Fruit fly (Drosophila melanogaster) whole organism, embryonic: ENCODE results near the gene edin.

Source experiments
- Asciz ChIP-seq: fragments of 200-800 bp; sonication (Bioruptor generic); optimal IDR thresholded peaks from 2 replicates; lab custom pipeline; 2017; ENCODE audit warnings: missing biosample characterization, mild to moderate bottlenecking, missing genetic modification characterization, missing genetic modification reagents
- B-H1 ChIP-seq: fragments of 200-800 bp; sonication (Bioruptor generic); IDR thresholded peaks from 3 replicates; pipeline ENCODE4 v1.3.6; 2022; ENCODE audit warnings: missing biosample characterization, missing genetic modification characterization
- Bgb ChIP-seq: fragments of 200-800 bp; sonication (Bioruptor generic); IDR thresholded peaks from 2 replicates; pipeline ENCODE4 v1.3.6; 2022; ENCODE audit warnings: missing biosample characterization, missing genetic modification characterization; ENCODE audit not compliant: partially characterized antibody
- CG10462 ChIP-seq: fragments of 200-800 bp; sonication (Bioruptor generic); optimal IDR thresholded peaks from 2 replicates; lab custom pipeline; 2016; ENCODE audit warnings: missing biosample characterization, missing genetic modification characterization
- CG11247 ChIP-seq: fragments of 200-800 bp; sonication (Bioruptor generic); IDR thresholded peaks from 2 replicates; pipeline ENCODE4 v1.3.6; 2022; ENCODE audit warnings: missing biosample characterization, missing genetic modification characterization
- CG11695 ChIP-seq: fragments of 200-800 bp; sonication (Bioruptor generic); IDR thresholded peaks from 3 replicates; pipeline ENCODE4 v1.3.6; 2022; ENCODE audit warnings: missing biosample characterization, missing genetic modification characterization
- CG12391 ChIP-seq: fragments of 200-800 bp; sonication (Bioruptor generic); optimal IDR thresholded peaks from 3 replicates; lab custom pipeline; 2018; ENCODE audit warnings: missing biosample characterization, mild to moderate bottlenecking, missing genetic modification characterization, moderate library complexity
- CG12744 ChIP-seq: fragments of 200-800 bp; sonication (Bioruptor generic); optimal IDR thresholded peaks from 2 replicates; lab custom pipeline; 2016; ENCODE audit warnings: missing biosample characterization, missing genetic modification characterization
- CG13424 ChIP-seq: fragments of 200-800 bp; sonication (Bioruptor generic); optimal IDR thresholded peaks from 2 replicates; lab custom pipeline; 2019; ENCODE audit warnings: missing biosample characterization, mild to moderate bottlenecking, missing genetic modification characterization, moderate library complexity
- CG14050 ChIP-seq: fragments of 200-800 bp; sonication (Bioruptor generic); IDR thresholded peaks from 3 replicates; pipeline ENCODE4 v1.3.6; 2022; ENCODE audit warnings: missing biosample characterization, missing genetic modification characterization
- CG15479 ChIP-seq: fragments of 200-800 bp; sonication (Bioruptor generic); optimal IDR thresholded peaks from 3 replicates; lab custom pipeline; 2019; ENCODE audit warnings: missing biosample characterization, mild to moderate bottlenecking, missing genetic modification characterization, moderate library complexity
- CG17385 ChIP-seq: fragments of 200-800 bp; sonication (Bioruptor generic); optimal IDR thresholded peaks from 3 replicates; lab custom pipeline; 2018; ENCODE audit warnings: missing biosample characterization, mild to moderate bottlenecking, missing genetic modification characterization
- CG17802 ChIP-seq: fragments of 200-800 bp; sonication (Bioruptor generic); optimal IDR thresholded peaks from 2 replicates; lab custom pipeline; 2018; ENCODE audit warnings: missing biosample characterization, mild to moderate bottlenecking, missing genetic modification characterization, moderate library complexity
- CG17829 ChIP-seq: fragments of 200-800 bp; optimal IDR thresholded peaks from 2 replicates; lab custom pipeline; 2019; ENCODE audit warnings: missing biosample characterization, mild to moderate bottlenecking, missing genetic modification characterization, moderate library complexity
- CG4328 ChIP-seq: fragments of 200-800 bp; sonication (Bioruptor generic); optimal IDR thresholded peaks from 3 replicates; lab custom pipeline; 2017; ENCODE audit warnings: missing biosample characterization, missing genetic modification reagents, missing genetic modification characterization
- CG7556 ChIP-seq: fragments of 200-800 bp; sonication (Bioruptor generic); optimal IDR thresholded peaks from 2 replicates; lab custom pipeline; 2017; ENCODE audit warnings: missing biosample characterization, mild to moderate bottlenecking, missing genetic modification characterization
- CG8281 ChIP-seq: fragments of 200-800 bp; sonication (Bioruptor generic); optimal IDR thresholded peaks from 2 replicates; lab custom pipeline; 2018; ENCODE audit warnings: missing biosample characterization, mild to moderate bottlenecking, missing genetic modification characterization, moderate library complexity
- CG8290 ChIP-seq, 3 experiments: fragments of 200-800 bp; sonication (Bioruptor generic); optimal IDR thresholded peaks; 2 replicates each; lab custom pipeline; 2016 to 2019; ENCODE audit warnings: missing biosample characterization in 3 of 3, missing genetic modification characterization in 3 of 3, mild to moderate bottlenecking in 2 of 3, moderate library complexity in 1 of 3
- CG8924 ChIP-seq: fragments of 200-800 bp; optimal IDR thresholded peaks from 3 replicates; lab custom pipeline; 2019; ENCODE audit warnings: missing biosample characterization, mild to moderate bottlenecking, missing genetic modification characterization, moderate library complexity
- CG9817 ChIP-seq: fragments of 200-800 bp; sonication (Bioruptor generic); optimal IDR thresholded peaks from 2 replicates; lab custom pipeline; 2018; ENCODE audit warnings: missing biosample characterization, mild to moderate bottlenecking, missing genetic modification characterization, moderate library complexity
- CG9876 ChIP-seq: fragments of 200-800 bp; sonication (Bioruptor generic); optimal IDR thresholded peaks from 2 replicates; lab custom pipeline; 2016; ENCODE audit warnings: missing biosample characterization, missing genetic modification characterization
- CHES-1-like ChIP-seq: fragments of 200-800 bp; sonication (Bioruptor generic); optimal IDR thresholded peaks from 2 replicates; lab custom pipeline; 2016; ENCODE audit warnings: missing biosample characterization, missing genetic modification characterization
- CoRest ChIP-seq: fragments of 200-800 bp; sonication (Bioruptor generic); optimal IDR thresholded peaks from 3 replicates; lab custom pipeline; 2018; ENCODE audit warnings: missing biosample characterization, mild to moderate bottlenecking, missing genetic modification characterization, moderate library complexity
- D19B ChIP-seq: fragments of 200-800 bp; sonication (Bioruptor generic); optimal IDR thresholded peaks from 2 replicates; lab custom pipeline; 2017; ENCODE audit warnings: missing biosample characterization, mild to moderate bottlenecking, missing genetic modification characterization
- Dbx ChIP-seq: fragments of 200-800 bp; sonication (Bioruptor generic); IDR thresholded peaks from 3 replicates; pipeline ENCODE4 v1.3.6; 2022; ENCODE audit warnings: missing biosample characterization, missing genetic modification characterization
- Dek ChIP-seq: fragments of 200-800 bp; sonication (Bioruptor generic); optimal IDR thresholded peaks from 3 replicates; lab custom pipeline; 2019; ENCODE audit warnings: missing biosample characterization, mild to moderate bottlenecking, missing genetic modification characterization, moderate library complexity
- HHEX ChIP-seq: fragments of 200-800 bp; sonication (Bioruptor generic); optimal IDR thresholded peaks from 3 replicates; lab custom pipeline; 2017; ENCODE audit warnings: missing biosample characterization, mild to moderate bottlenecking, missing genetic modification characterization, missing genetic modification reagents
- HLH3B ChIP-seq: fragments of 200-800 bp; sonication (Bioruptor generic); IDR thresholded peaks from 2 replicates; pipeline ENCODE4 v1.3.6; 2022; ENCODE audit warnings: missing biosample characterization, missing genetic modification characterization
- Hmx ChIP-seq: fragments of 200-800 bp; sonication (Bioruptor generic); optimal IDR thresholded peaks from 2 replicates; lab custom pipeline; 2016; ENCODE audit warnings: missing biosample characterization, missing genetic modification characterization
- Hr51 ChIP-seq, 2 experiments: fragments of 200-800 bp; sonication (Bioruptor generic); optimal IDR thresholded peaks; 2 replicates in 1 of 2; 3 replicates in 1 of 2; lab custom pipeline; 2016 to 2018; ENCODE audit warnings: missing biosample characterization in 2 of 2, missing genetic modification characterization in 2 of 2, mild to moderate bottlenecking in 1 of 2, moderate library complexity in 1 of 2
- Lpt ChIP-seq: fragments of >200 bp; optimal IDR thresholded peaks from 2 replicates; lab custom pipeline; 2018; ENCODE audit warnings: missing biosample characterization, missing genetic modification characterization
- MBD-R2 ChIP-seq: fragments of 200-800 bp; sonication (Bioruptor generic); IDR thresholded peaks from 2 replicates; pipeline ENCODE4 v1.3.6; 2022; ENCODE audit warnings: missing biosample characterization, missing genetic modification characterization
- Nf-YB ChIP-seq: fragments of 200-800 bp; sonication (Bioruptor generic); optimal IDR thresholded peaks from 3 replicates; lab custom pipeline; 2019; ENCODE audit warnings: missing biosample characterization, mild to moderate bottlenecking, missing genetic modification characterization, moderate library complexity
- Nf-YC ChIP-seq: fragments of 200-800 bp; optimal IDR thresholded peaks from 3 replicates; lab custom pipeline; 2019; ENCODE audit warnings: missing biosample characterization, mild to moderate bottlenecking, missing genetic modification characterization, moderate library complexity
- Oaz ChIP-seq: fragments of 200-800 bp; sonication (Bioruptor generic); IDR thresholded peaks from 2 replicates; pipeline ENCODE4 v1.3.6; 2022; ENCODE audit warnings: missing biosample characterization, missing genetic modification characterization
- Ptx1 ChIP-seq: fragments of 200-800 bp; sonication (Bioruptor generic); IDR thresholded peaks from 2 replicates; pipeline ENCODE4 v1.3.6; 2022; ENCODE audit warnings: missing biosample characterization, missing genetic modification characterization
- Rfx ChIP-seq: fragments of 200-800 bp; sonication (Bioruptor generic); IDR thresholded peaks from 2 replicates; pipeline ENCODE4 v1.3.6; 2022; ENCODE audit warnings: missing biosample characterization, missing genetic modification characterization
- cas ChIP-seq: fragments of 200-800 bp; sonication (Bioruptor generic); IDR thresholded peaks from 2 replicates; pipeline ENCODE4 v1.3.6; 2022; ENCODE audit warnings: missing biosample characterization, missing genetic modification characterization
- dimm ChIP-seq: fragments of 200-800 bp; sonication (Bioruptor generic); IDR thresholded peaks from 2 replicates; pipeline ENCODE4 v1.3.6; 2022; ENCODE audit warnings: missing biosample characterization, missing genetic modification characterization
- gcm ChIP-seq: fragments of 200-800 bp; sonication (Bioruptor generic); optimal IDR thresholded peaks from 2 replicates; lab custom pipeline; 2019; ENCODE audit warnings: missing biosample characterization, mild to moderate bottlenecking, missing genetic modification characterization, moderate library complexity
- hkb ChIP-seq, 2 experiments: fragments of 200-800 bp in 1 of 2; fragments of >200 bp in 1 of 2; sonication (Bioruptor generic) in 1 of 2; IDR thresholded peaks in 1 of 2; optimal IDR thresholded peaks in 1 of 2; 2 replicates each; pipeline versions ENCODE4 v1.3.6 to Lab custom; 2017 to 2022; ENCODE audit warnings: missing biosample characterization in 1 of 2, missing genetic modification characterization in 1 of 2
- lbe ChIP-seq: fragments of 200-800 bp; sonication (Bioruptor generic); optimal IDR thresholded peaks from 2 replicates; lab custom pipeline; 2016; ENCODE audit warnings: missing biosample characterization, mild to moderate bottlenecking, missing genetic modification characterization
- maf-S ChIP-seq: fragments of 200-800 bp; sonication (Bioruptor generic); optimal IDR thresholded peaks from 2 replicates; lab custom pipeline; 2016; ENCODE audit warnings: missing biosample characterization, missing genetic modification characterization
- nerfin-2 ChIP-seq: fragments of 200-800 bp; sonication (Bioruptor generic); IDR thresholded peaks from 2 replicates; pipeline ENCODE4 v1.3.6; 2022; ENCODE audit warnings: missing biosample characterization, missing genetic modification characterization; ENCODE audit not compliant: partially characterized antibody
- nmo ChIP-seq: fragments of 200-800 bp; sonication (Bioruptor generic); optimal IDR thresholded peaks from 2 replicates; lab custom pipeline; 2018; ENCODE audit warnings: missing biosample characterization, mild to moderate bottlenecking, missing genetic modification characterization, moderate library complexity
- prd ChIP-seq, 3 experiments: fragments of >200 bp in 2 of 3; fragments of 200-800 bp in 1 of 3; sonication (Bioruptor generic) in 1 of 3; optimal IDR thresholded peaks in 2 of 3; IDR thresholded peaks in 1 of 3; 2 replicates in 2 of 3; 3 replicates in 1 of 3; pipeline versions ENCODE4 v1.3.6 to Lab custom; 2017 to 2022; ENCODE audit warnings: missing biosample characterization in 1 of 3, missing genetic modification characterization in 1 of 3
- pros ChIP-seq: fragments of 200-800 bp; sonication (Bioruptor generic); optimal IDR thresholded peaks from 3 replicates; lab custom pipeline; 2019; ENCODE audit warnings: missing biosample characterization, mild to moderate bottlenecking, missing genetic modification characterization, moderate library complexity
- slbo ChIP-seq: fragments of 200-800 bp; sonication (Bioruptor generic); IDR thresholded peaks from 2 replicates; pipeline ENCODE4 v1.3.6; 2022; ENCODE audit warnings: missing biosample characterization, missing genetic modification characterization
- yki ChIP-seq: fragments of >200 bp; optimal IDR thresholded peaks from 3 replicates; lab custom pipeline; 2018

The edin gene

dm6 chr3L:17447881-17448280, 46.8 kb upstream of the edin start (continued):
- TF ChIP-seq Dbx (no peak), lbe (GFP tag; lab: Kevin White, UChicago) (no peak), D19B (no peak), Dek (peak; percentile 19), CG17385 (peak; percentile 19), hkb (optimal IDR thresholded peaks at IDR 0.05; lab: Kevin White, UChicago) (no peak), hkb (GFP tag; IDR thresholded peaks at IDR 0.05; lab: Robert Waterston, UW) (peak; percentile 26; the same call in 1 of the 2 replicates), CG4328 (GFP tag; lab: Kevin White, UChicago) (peak; percentile 15), HHEX (GFP tag; lab: Kevin White, UChicago) (peak; percentile 14), gcm (no peak), CoRest (tag; lab: Kevin White, UChicago) (peak; percentile 38), Lpt (GFP tag; lab: Kevin White, UChicago) (no peak), Rfx (GFP tag; lab: Robert Waterston, UW) (0 out of 2 replicates have a peak, but pooled peaks have one; percentile 17), Oaz (no peak), Hr51 (GFP tag; optimal IDR thresholded peaks at IDR 0.05; lab: Kevin White, UChicago) (peak in 1 of 2 experiments; percentile 25), CG9817 (no peak), Asciz (no peak), B-H1 (no peak), CG11247 (GFP tag; lab: Robert Waterston, UW) (no peak), CG10462 (GFP tag; lab: Kevin White, UChicago) (no peak), nerfin-2 (no peak), Bgb (no peak), CG14050 (GFP tag; lab: Robert Waterston, UW) (no peak), Nf-YB (no peak), Nf-YC (tag; lab: Kevin White, UChicago) (peak; percentile 6), maf-S (GFP tag; lab: Kevin White, UChicago) (no peak), CG8281 (tag; lab: Kevin White, UChicago) (no peak), CG8290 (GFP tag; optimal IDR thresholded peaks at IDR 0.05; lab: Kevin White, UChicago) (no peak), CG8290 (tag; optimal IDR thresholded peaks at IDR 0.05; lab: Kevin White, UChicago) (no peak), Ptx1 (GFP tag; lab: Robert Waterston, UW) (peak; percentile 47; the same call in 1 of the 2 replicates), Hmx (GFP tag; lab: Kevin White, UChicago) (no peak), pros (GFP tag; lab: Kevin White, UChicago) (peak; percentile 34), slbo (GFP tag; lab: Robert Waterston, UW) (peak; percentile 52), CG12744 (GFP tag; lab: Kevin White, UChicago) (no peak), CG13424 (tag; lab: Kevin White, UChicago) (peak; percentile 44), yki (lab: Kevin White, UChicago) (no peak), CG15479 (GFP tag; lab: Kevin White, UChicago) (no peak), CG17829 (tag; lab: Kevin White, UChicago) (peak; percentile 17), cas (GFP tag; lab: Robert Waterston, UW) (no peak), HLH3B (GFP tag; lab: Robert Waterston, UW) (0 out of 2 replicates have a peak, but pooled peaks have one; percentile 19), CHES-1-like (GFP tag; lab: Kevin White, UChicago) (no peak), MBD-R2 (GFP tag; lab: Robert Waterston, UW) (no peak), prd (optimal IDR thresholded peaks at IDR 0.05; lab: Kevin White, UChicago) (no peak), prd (GFP tag; IDR thresholded peaks at IDR 0.05; lab: Robert Waterston, UW) (0 out of 3 replicates have a peak, but pooled peaks have one; percentile 36), CG7556 (GFP tag; lab: Kevin White, UChicago) (peak; percentile 78), CG8924 (tag; lab: Kevin White, UChicago) (peak; percentile 36), CG12391 (tag; lab: Kevin White, UChicago) (peak; percentile 34), nmo (GFP tag; lab: Kevin White, UChicago) (peak; percentile 19), CG11695 (GFP tag; lab: Robert Waterston, UW) (peak; percentile 47; the same call in 1 of the 3 replicates), CG9876 (no peak), dimm (GFP tag; lab: Robert Waterston, UW) (no peak), CG17802 (no peak)
